Worm (Caenorhabditis elegans) whole organism, L4 larva: ENCODE measurements around the gene sqv-2.

Experiments used
- D1046.2 ChIP-seq: fragments of 200-800 bp; sonication (Bioruptor generic); IDR thresholded peaks from 2 replicates; pipeline ENCODE4 v1.3.6; 2022; ENCODE audit warnings: missing genetic modification characterization, missing compliant biosample characterization
- T20F7.1 ChIP-seq: fragments of 200-800 bp; sonication (Bioruptor generic); optimal IDR thresholded peaks from 2 replicates; lab custom pipeline; 2018; ENCODE audit warnings: mild to moderate bottlenecking, missing genetic modification characterization, missing compliant biosample characterization
- aha-1 ChIP-seq: fragments of 150-350 bp; peaks from one replicate; lab custom pipeline; 2014; ENCODE audit warnings: missing biosample characterization, missing genetic modification characterization
- aly-2 ChIP-seq: sonication (generic microtip); optimal IDR thresholded peaks from 2 replicates; lab custom pipeline; 2018; ENCODE audit warnings: missing biosample characterization, missing genetic modification characterization
- ceh-62 ChIP-seq: sonication (generic microtip); optimal IDR thresholded peaks from 2 replicates; lab custom pipeline; 2017; ENCODE audit warnings: missing biosample characterization, missing genetic modification characterization
- ceh-82 ChIP-seq: sonication (generic microtip); optimal IDR thresholded peaks from 2 replicates; lab custom pipeline; 2017; ENCODE audit warnings: missing biosample characterization, missing genetic modification characterization
- ces-1 ChIP-seq: fragments of 150-350 bp; sonication (generic microtip); optimal IDR thresholded peaks from 4 replicates; lab custom pipeline; 2014; ENCODE audit warnings: missing biosample characterization, missing genetic modification reagents, missing genetic modification characterization
- cey-2 ChIP-seq: sonication (generic microtip); optimal IDR thresholded peaks from 3 replicates; lab custom pipeline; 2017; ENCODE audit warnings: missing genetic modification characterization, mild to moderate bottlenecking, missing compliant biosample characterization, antibody characterized with exemption, borderline replicate concordance; ENCODE audit not compliant: insufficient read depth
- ctbp-1 ChIP-seq: fragments of 200-800 bp; sonication (Bioruptor generic); IDR thresholded peaks from 2 replicates; pipeline ENCODE4 v1.3.6; 2022; ENCODE audit warnings: missing genetic modification reagents, missing genetic modification characterization, missing compliant biosample characterization
- daf-16 ChIP-seq, 3 experiments: sonication (generic microtip); optimal IDR thresholded peaks; 2 replicates each; lab custom pipeline; 2016 to 2017; ENCODE audit warnings: missing genetic modification characterization in 3 of 3, missing genetic modification reagents in 3 of 3, mild to moderate bottlenecking in 2 of 3, missing compliant biosample characterization in 2 of 3, missing biosample characterization in 1 of 3, moderate library complexity in 1 of 3
- daf-19 ChIP-seq: fragments of 200-800 bp; sonication (Bioruptor generic); conservative IDR thresholded peaks from 2 replicates; pipeline ENCODE4 v1.3.6; 2022; ENCODE audit warnings: missing genetic modification characterization, missing compliant biosample characterization
- daf-8 ChIP-seq: fragments of 200-800 bp; sonication (Bioruptor generic); IDR thresholded peaks from 2 replicates; pipeline ENCODE4 v1.3.6; 2022; ENCODE audit warnings: missing genetic modification characterization, missing compliant biosample characterization
- dmd-6 ChIP-seq: fragments of 200-800 bp; sonication (Bioruptor generic); IDR thresholded peaks from 2 replicates; pipeline ENCODE4 v1.3.6; 2022; ENCODE audit warnings: missing genetic modification reagents, missing genetic modification characterization, missing compliant biosample characterization
- duxl-1 ChIP-seq: sonication (generic microtip); optimal IDR thresholded peaks from 2 replicates; lab custom pipeline; 2016; ENCODE audit warnings: mild to moderate bottlenecking, missing genetic modification characterization, moderate library complexity, missing compliant biosample characterization; ENCODE audit not compliant: poor library complexity
- fkh-10 ChIP-seq: fragments of 150-350 bp; optimal IDR thresholded peaks from 2 replicates; lab custom pipeline; 2014; ENCODE audit warnings: missing biosample characterization, missing genetic modification reagents, missing genetic modification characterization
- hif-1 ChIP-seq, 2 experiments: sonication (generic microtip); optimal IDR thresholded peaks; 2 replicates each; lab custom pipeline; 2016 to 2017; ENCODE audit warnings: missing compliant biosample characterization in 2 of 2, missing genetic modification characterization in 2 of 2, missing genetic modification reagents in 2 of 2, missing genotype in 2 of 2, mild to moderate bottlenecking in 1 of 2
- lin-38 ChIP-seq: fragments of 200-800 bp; sonication (Bioruptor generic); IDR thresholded peaks from 2 replicates; pipeline ENCODE4 v1.3.6; 2022; ENCODE audit warnings: missing genetic modification reagents, missing genetic modification characterization, missing compliant biosample characterization
- lin-39 ChIP-seq: fragments of 150-350 bp; optimal IDR thresholded peaks from 2 replicates; lab custom pipeline; 2014; ENCODE audit warnings: missing biosample characterization, missing genetic modification reagents, missing genetic modification characterization
- lsy-2 ChIP-seq, 2 experiments: fragments of 150-350 bp in 1 of 2; sonication (generic microtip) in 1 of 2; optimal IDR thresholded peaks; 2 replicates each; lab custom pipeline; 2014 to 2017; ENCODE audit warnings: missing biosample characterization in 2 of 2, missing genetic modification characterization in 2 of 2
- madf-9 ChIP-seq: fragments of 200-800 bp; sonication (Bioruptor generic); conservative IDR thresholded peaks from 2 replicates; pipeline ENCODE4 v1.3.6; 2022; ENCODE audit warnings: missing genetic modification reagents, missing genetic modification characterization, missing compliant biosample characterization
- mep-1 ChIP-seq: fragments of 150-350 bp; sonication (generic microtip); optimal IDR thresholded peaks from 3 replicates; lab custom pipeline; 2014; ENCODE audit warnings: missing biosample characterization, missing genetic modification characterization
- mes-2 ChIP-seq: sonication (generic microtip); optimal IDR thresholded peaks from 2 replicates; lab custom pipeline; 2016; ENCODE audit warnings: missing genotype, mild to moderate bottlenecking, missing genetic modification characterization, missing compliant biosample characterization; ENCODE audit not compliant: poor library complexity, severe bottlenecking
- nhr-10 ChIP-seq: fragments of 150-350 bp; optimal IDR thresholded peaks from 2 replicates; lab custom pipeline; 2014; ENCODE audit warnings: missing biosample characterization, missing genetic modification characterization
- nhr-102 ChIP-seq: sonication (generic microtip); optimal IDR thresholded peaks from 2 replicates; lab custom pipeline; 2016; ENCODE audit warnings: mild to moderate bottlenecking, missing genetic modification characterization, moderate library complexity, missing compliant biosample characterization
- nhr-237 ChIP-seq: sonication (generic microtip); optimal IDR thresholded peaks from 2 replicates; lab custom pipeline; 2017; ENCODE audit warnings: missing biosample characterization, missing genetic modification characterization
- nhr-25 ChIP-seq: sonication (generic microtip); optimal IDR thresholded peaks from 2 replicates; lab custom pipeline; 2017; ENCODE audit warnings: missing genetic modification characterization, mild to moderate bottlenecking, missing compliant biosample characterization, antibody characterized with exemption, moderate library complexity, borderline replicate concordance; ENCODE audit not compliant: insufficient read depth
- nhr-28 ChIP-seq: fragments of 150-350 bp; optimal IDR thresholded peaks from 2 replicates; lab custom pipeline; 2014; ENCODE audit warnings: missing biosample characterization, missing genetic modification characterization
- nhr-6 ChIP-seq: fragments of 150-350 bp; optimal IDR thresholded peaks from 2 replicates; lab custom pipeline; 2014; ENCODE audit warnings: missing biosample characterization, missing genetic modification characterization
- nhr-77 ChIP-seq: fragments of 150-350 bp; optimal IDR thresholded peaks from 2 replicates; lab custom pipeline; 2014; ENCODE audit warnings: missing biosample characterization, missing genetic modification characterization
- skn-1 ChIP-seq: fragments of 150-350 bp; optimal IDR thresholded peaks from 2 replicates; lab custom pipeline; 2014; ENCODE audit warnings: missing biosample characterization, missing genetic modification characterization
- snpc-4 ChIP-seq: fragments of 150-350 bp; optimal IDR thresholded peaks from 2 replicates; lab custom pipeline; 2014; ENCODE audit warnings: missing biosample characterization, missing genetic modification characterization
- unc-39 ChIP-seq: sonication (generic microtip); optimal IDR thresholded peaks from 2 replicates; lab custom pipeline; 2017; ENCODE audit warnings: missing biosample characterization, missing genetic modification characterization
- unc-62 ChIP-seq, 3 experiments: fragments of 150-350 bp in 1 of 3; sonication (generic microtip); optimal IDR thresholded peaks in 2 of 3; peaks in 1 of 3; 1 replicate in 1 of 3; 2 replicates in 2 of 3; lab custom pipeline; 2014 to 2017; ENCODE audit warnings: missing biosample characterization in 3 of 3, missing genetic modification characterization in 3 of 3, missing genetic modification reagents in 3 of 3, missing genotype in 1 of 3
- zip-2 ChIP-seq: fragments of 150-350 bp; optimal IDR thresholded peaks from 2 replicates; lab custom pipeline; 2014; ENCODE audit warnings: missing biosample characterization, missing genetic modification characterization
- ztf-11 ChIP-seq: fragments of 150-350 bp; optimal IDR thresholded peaks from 2 replicates; lab custom pipeline; 2014; ENCODE audit warnings: missing biosample characterization, missing genetic modification characterization

sqv-2 gene

ce11 chrII:2894295-2894694 lies at the start of gene sqv-2:
Gene sqv-2 (minus strand): TSS chrII:2894395.
- TF ChIP-seq daf-19 (GFP tag; lab: Robert Waterston, UW) = no peak
- TF ChIP-seq nhr-10 (tag; lab: Kevin White, UChicago) = no peak
- no peak for TF ChIP-seq mep-1 (tag; lab: Kevin White, UChicago)
- TF ChIP-seq duxl-1 (tag; lab: Kevin White, UChicago) = no peak
- no peak for TF ChIP-seq nhr-28 (tag; lab: Kevin White, UChicago)
- TF ChIP-seq nhr-6 (tag; lab: Kevin White, UChicago) = no peak
- TF ChIP-seq dmd-6 (GFP tag; lab: Robert Waterston, UW) = no peak
- TF ChIP-seq daf-8 = no peak
- TF ChIP-seq snpc-4 (tag; lab: Kevin White, UChicago) = no peak
- no peak for TF ChIP-seq ceh-82 (tag; lab: Kevin White, UChicago)
- TF ChIP-seq nhr-77 (tag; lab: Kevin White, UChicago) = no peak
- no peak for TF ChIP-seq unc-39
- TF ChIP-seq ces-1 = no peak
- TF ChIP-seq fkh-10 (GFP tag; lab: Kevin White, UChicago) = no peak
- TF ChIP-seq D1046.2 (GFP tag; lab: Robert Waterston, UW) = no peak

ce11 chrII:2943966-2944365 lies 49.8 kb upstream of the sqv-2 start, which contains the start of the genes irld-50 and irld-49:
Gene irld-50 (minus strand): TSS chrII:2944066.
Gene irld-49 (plus strand): TSS chrII:2944176.
- TF ChIP-seq nhr-25 (tag; lab: Kevin White, UChicago) = no peak
- TF ChIP-seq zip-2 = no peak
- TF ChIP-seq hif-1 (tag; optimal IDR thresholded peaks at IDR 0.05; lab: Kevin White, UChicago) = no peak
- no peak for TF ChIP-seq daf-16 (GFP tag; optimal IDR thresholded peaks at IDR 0.05; lab: Kevin White, UChicago)
- TF ChIP-seq daf-16 (tag; optimal IDR thresholded peaks at IDR 0.05; lab: Kevin White, UChicago) = no peak
- no peak for TF ChIP-seq D1046.2 (GFP tag; lab: Robert Waterston, UW)
- TF ChIP-seq nhr-237 = no peak
- no peak for TF ChIP-seq lsy-2 (tag; optimal IDR thresholded peaks at IDR 0.05; lab: Kevin White, UChicago)
- TF ChIP-seq skn-1 = no peak

ce11 chrII:2940747-2941146 lies 46.6 kb upstream of the sqv-2 start, which contains the start of gene irld-66:
Gene irld-66 (minus strand): TSS chrII:2940847.
- TF ChIP-seq cey-2 (tag; lab: Kevin White, UChicago) (no peak), nhr-10 (tag; lab: Kevin White, UChicago) (no peak), madf-9 (no peak), nhr-102 (no peak), lin-38 (GFP tag; lab: Robert Waterston, UW) (no peak), mes-2 (no peak), aly-2 (tag; lab: Kevin White, UChicago) (no peak), ctbp-1 (GFP tag; lab: Robert Waterston, UW) (no peak), unc-62 (GFP tag; optimal IDR thresholded peaks at IDR 0.05 in 1 of 2; lab: Kevin White, UChicago) (no peak), unc-62 (tag; optimal IDR thresholded peaks at IDR 0.05; lab: Kevin White, UChicago) (no peak), ceh-82 (tag; lab: Kevin White, UChicago) (no peak), daf-19 (GFP tag; lab: Robert Waterston, UW) (no peak), ceh-62 (tag; lab: Kevin White, UChicago) (no peak), T20F7.1 (GFP tag; lab: Kevin White, UChicago) (no peak), lin-39 (tag; lab: Kevin White, UChicago) (no peak), lsy-2 (tag; optimal IDR thresholded peaks at IDR 0.05; lab: Kevin White, UChicago) (no peak)
- TF ChIP-seq, all 104 proteins: peak for 0

- peak; percentile 34 for TF ChIP-seq aha-1 (tag; lab: Kevin White, UChicago)
- no peak for TF ChIP-seq ztf-11 (tag; lab: Kevin White, UChicago)
Measured at ce11 chrII:2939681-2940080, 45.5 kb upstream of the sqv-2 start.
